Worm (Caenorhabditis elegans) whole organism, L1 larva: Measurements from ENCODE around the gene srw-121.

Experiments
- ces-1 ChIP-seq: fragments of 150-350 bp; optimal IDR thresholded peaks from 2 replicates; lab custom pipeline; 2014; ENCODE audit warnings: missing biosample characterization, missing genetic modification reagents, missing genetic modification characterization
- efl-1 ChIP-seq, 4 experiments: fragments of 150-350 bp; optimal IDR thresholded peaks in 3 of 4; peaks in 1 of 4; 1 replicate in 1 of 4; 2 replicates in 3 of 4; lab custom pipeline; 2014; ENCODE audit warnings: missing biosample characterization in 2 of 4, missing genetic modification characterization in 2 of 4, missing genetic modification reagents in 2 of 4
- fkh-10 ChIP-seq: sonication (generic microtip); optimal IDR thresholded peaks from 2 replicates; lab custom pipeline; 2017; ENCODE audit warnings: missing biosample characterization, missing genetic modification reagents, missing genetic modification characterization
- nhr-237 ChIP-seq: fragments of 150-350 bp; optimal IDR thresholded peaks from 2 replicates; lab custom pipeline; 2014; ENCODE audit warnings: missing biosample characterization, missing genetic modification characterization
- rnt-1 ChIP-seq: sonication (generic microtip); optimal IDR thresholded peaks from 2 replicates; lab custom pipeline; 2016; ENCODE audit warnings: mild to moderate bottlenecking, missing genetic modification characterization, moderate library complexity, missing compliant biosample characterization

- no peak for TF ChIP-seq nhr-237 (tag; lab: Kevin White, UChicago)
- no peak for TF ChIP-seq efl-1 (optimal IDR thresholded peaks at IDR 0.05; lab: Kevin White, UChicago)
- TF ChIP-seq efl-1 (GFP tag; optimal IDR thresholded peaks at IDR 0.05 in 1 of 2; lab: Kevin White, UChicago): no peak
- TF ChIP-seq ces-1 (GFP tag; lab: Kevin White, UChicago): no peak
- no peak for TF ChIP-seq rnt-1 (tag; lab: Kevin White, UChicago)
- no peak for TF ChIP-seq fkh-10 (GFP tag; lab: Kevin White, UChicago)
These were observed 45.8 kb downstream of the srw-121 start, which contains the start of gene srh-87 for ce11 chrV:2945602-2946001.
